Worm (Caenorhabditis elegans) whole organism, L1 larva: Measurements from ENCODE around the gene sul-1.

Experiments
- aha-1 ChIP-seq: fragments of 150-350 bp; optimal IDR thresholded peaks from 2 replicates; lab custom pipeline; 2014; ENCODE audit warnings: missing biosample characterization, missing genetic modification characterization
- aly-2 ChIP-seq: fragments of 150-350 bp; optimal IDR thresholded peaks from 2 replicates; lab custom pipeline; 2014; ENCODE audit warnings: missing biosample characterization, missing genetic modification characterization
- ama-1 ChIP-seq: fragments of 150-350 bp; optimal IDR thresholded peaks from 2 replicates; lab custom pipeline; 2014
- blmp-1 ChIP-seq: fragments of 150-350 bp; optimal IDR thresholded peaks from 2 replicates; lab custom pipeline; 2014; ENCODE audit warnings: missing biosample characterization, missing genetic modification characterization
- ceh-8 ChIP-seq: fragments of 200-800 bp; sonication (Bioruptor generic); optimal IDR thresholded peaks from 2 replicates; lab custom pipeline; 2018; ENCODE audit warnings: mild to moderate bottlenecking, missing genetic modification characterization, moderate library complexity, missing compliant biosample characterization
- ceh-82 ChIP-seq, 3 experiments: fragments of 150-350 bp in 1 of 3; sonication (generic microtip) in 2 of 3; optimal IDR thresholded peaks; 2 replicates each; lab custom pipeline; 2014 to 2017; ENCODE audit warnings: missing biosample characterization in 3 of 3, missing genetic modification characterization in 3 of 3
- ceh-90 ChIP-seq: sonication (generic microtip); optimal IDR thresholded peaks from 2 replicates; lab custom pipeline; 2016; ENCODE audit warnings: missing genetic modification characterization, missing compliant biosample characterization
- ces-1 ChIP-seq: fragments of 150-350 bp; optimal IDR thresholded peaks from 2 replicates; lab custom pipeline; 2014; ENCODE audit warnings: missing biosample characterization, missing genetic modification reagents, missing genetic modification characterization
- dpl-1 ChIP-seq, 3 experiments: fragments of 150-350 bp in 2 of 3; sonication (generic microtip) in 1 of 3; optimal IDR thresholded peaks; 2 replicates each; lab custom pipeline; 2014 to 2017; ENCODE audit warnings: missing biosample characterization in 3 of 3, missing genetic modification characterization in 3 of 3, missing genetic modification reagents in 3 of 3
- dsc-1 ChIP-seq: sonication (generic microtip); optimal IDR thresholded peaks from 2 replicates; lab custom pipeline; 2016; ENCODE audit warnings: mild to moderate bottlenecking, missing genetic modification characterization, missing compliant biosample characterization
- efl-1 ChIP-seq, 4 experiments: fragments of 150-350 bp; optimal IDR thresholded peaks in 3 of 4; peaks in 1 of 4; 1 replicate in 1 of 4; 2 replicates in 3 of 4; lab custom pipeline; 2014; ENCODE audit warnings: missing biosample characterization in 2 of 4, missing genetic modification characterization in 2 of 4, missing genetic modification reagents in 2 of 4
- egl-13 ChIP-seq: sonication (generic microtip); optimal IDR thresholded peaks from 2 replicates; lab custom pipeline; 2016; ENCODE audit warnings: missing genotype, missing genetic modification reagents, missing genetic modification characterization, missing compliant biosample characterization
- egl-27 ChIP-seq, 2 experiments: fragments of 150-350 bp in 1 of 2; sonication (generic microtip); optimal IDR thresholded peaks; 3 replicates each; lab custom pipeline; 2017 to 2018; ENCODE audit warnings: missing biosample characterization in 2 of 2, missing genetic modification characterization in 2 of 2, missing genetic modification reagents in 2 of 2
- elt-2 ChIP-seq: sonication (generic microtip); optimal IDR thresholded peaks from 2 replicates; lab custom pipeline; 2016; ENCODE audit warnings: missing genetic modification characterization, mild to moderate bottlenecking, inconsistent platforms, missing compliant biosample characterization, missing genetic modification reagents
- elt-3 ChIP-seq, 6 experiments: fragments of 150-350 bp in 1 of 6; sonication (generic microtip); optimal IDR thresholded peaks; 2 replicates each; lab custom pipeline; 2017 to 2018; ENCODE audit warnings: missing biosample characterization in 6 of 6, missing genetic modification characterization in 6 of 6, inconsistent platforms in 1 of 6
- ets-5 ChIP-seq: fragments of 200-800 bp; sonication (Bioruptor generic); IDR thresholded peaks from 2 replicates; pipeline ENCODE4 v1.3.6; 2022; ENCODE audit warnings: missing genetic modification characterization, missing compliant biosample characterization
- fkh-8 ChIP-seq: sonication (generic microtip); optimal IDR thresholded peaks from 2 replicates; lab custom pipeline; 2016; ENCODE audit warnings: mild to moderate bottlenecking, missing genetic modification characterization, missing compliant biosample characterization
- grh-1 ChIP-seq: fragments of 200-800 bp; sonication (Bioruptor generic); IDR thresholded peaks from 2 replicates; pipeline ENCODE4 v1.3.6; 2022; ENCODE audit warnings: missing genetic modification reagents, missing genetic modification characterization, missing compliant biosample characterization
- hpl-2 ChIP-seq: fragments of 150-350 bp; optimal IDR thresholded peaks from 2 replicates; lab custom pipeline; 2014; ENCODE audit warnings: missing biosample characterization, missing genetic modification reagents, missing genetic modification characterization
- isw-1 ChIP-seq: fragments of 200-800 bp; sonication (Bioruptor generic); IDR thresholded peaks from 2 replicates; pipeline ENCODE4 v1.3.6; 2022; ENCODE audit warnings: missing genetic modification characterization, missing compliant biosample characterization
- jun-1 ChIP-seq: fragments of 150-350 bp; optimal IDR thresholded peaks from 2 replicates; lab custom pipeline; 2014; ENCODE audit warnings: missing biosample characterization, missing genetic modification reagents, missing genetic modification characterization
- lin-14 ChIP-seq: fragments of 200-800 bp; sonication (Bioruptor generic); optimal IDR thresholded peaks from 2 replicates; lab custom pipeline; 2018; ENCODE audit warnings: mild to moderate bottlenecking, missing genetic modification characterization, moderate library complexity, missing compliant biosample characterization
- lin-15B ChIP-seq: fragments of 150-350 bp; sonication (generic microtip); optimal IDR thresholded peaks from 3 replicates; lab custom pipeline; 2014; ENCODE audit warnings: missing biosample characterization, missing genetic modification characterization
- lin-35 ChIP-seq, 2 experiments: fragments of 150-350 bp; optimal IDR thresholded peaks; 2 replicates each; lab custom pipeline; 2014; ENCODE audit warnings: missing biosample characterization in 2 of 2, missing genetic modification characterization in 2 of 2, missing genetic modification reagents in 2 of 2
- lin-39 ChIP-seq: fragments of 150-350 bp; optimal IDR thresholded peaks from 2 replicates; lab custom pipeline; 2014; ENCODE audit warnings: missing biosample characterization, missing genetic modification reagents, missing genetic modification characterization
- lir-3 ChIP-seq: sonication (generic microtip); optimal IDR thresholded peaks from 2 replicates; lab custom pipeline; 2016; ENCODE audit warnings: mild to moderate bottlenecking, missing genetic modification characterization, moderate library complexity, missing compliant biosample characterization; ENCODE audit not compliant: poor library complexity
- lsy-2 ChIP-seq, 2 experiments: fragments of 150-350 bp; optimal IDR thresholded peaks; 2 replicates each; lab custom pipeline; 2014; ENCODE audit warnings: missing biosample characterization in 2 of 2, missing genetic modification characterization in 2 of 2
- mab-9 ChIP-seq: fragments of 200-800 bp; sonication (Bioruptor generic); IDR thresholded peaks from 2 replicates; pipeline ENCODE4 v1.3.6; 2022; ENCODE audit warnings: missing genetic modification reagents, missing genetic modification characterization, missing compliant biosample characterization
- nhr-12 ChIP-seq: sonication (generic microtip); optimal IDR thresholded peaks from 2 replicates; lab custom pipeline; 2017; ENCODE audit warnings: missing biosample characterization, missing genetic modification characterization
- nhr-20 ChIP-seq: sonication (generic microtip); optimal IDR thresholded peaks from 2 replicates; lab custom pipeline; 2016; ENCODE audit warnings: mild to moderate bottlenecking, missing genetic modification characterization, missing compliant biosample characterization
- nhr-28 ChIP-seq: fragments of 150-350 bp; optimal IDR thresholded peaks from 2 replicates; lab custom pipeline; 2014; ENCODE audit warnings: missing biosample characterization, missing genetic modification characterization
- nhr-47 ChIP-seq: sonication (generic microtip); optimal IDR thresholded peaks from 2 replicates; lab custom pipeline; 2016; ENCODE audit warnings: mild to moderate bottlenecking, missing genetic modification characterization, moderate library complexity, missing compliant biosample characterization
- nhr-71 ChIP-seq: sonication (generic microtip); optimal IDR thresholded peaks from 2 replicates; lab custom pipeline; 2016; ENCODE audit warnings: mild to moderate bottlenecking, missing genetic modification characterization, moderate library complexity, missing compliant biosample characterization
- nhr-76 ChIP-seq: sonication (generic microtip); optimal IDR thresholded peaks from 2 replicates; lab custom pipeline; 2017; ENCODE audit warnings: missing biosample characterization, missing genetic modification characterization
- nhr-85 ChIP-seq: sonication (generic microtip); peaks from one replicate; lab custom pipeline; 2016; ENCODE audit warnings: missing genetic modification characterization, inconsistent platforms, missing compliant biosample characterization
- nhr-90 ChIP-seq: sonication (generic microtip); optimal IDR thresholded peaks from 2 replicates; lab custom pipeline; 2016; ENCODE audit warnings: mild to moderate bottlenecking, missing genetic modification characterization, missing compliant biosample characterization; ENCODE audit not compliant: poor library complexity
- pax-3 ChIP-seq: fragments of 200-800 bp; sonication (Bioruptor generic); optimal IDR thresholded peaks from 2 replicates; lab custom pipeline; 2018; ENCODE audit warnings: mild to moderate bottlenecking, missing genetic modification characterization, moderate library complexity, missing compliant biosample characterization
- pqm-1 ChIP-seq: sonication (generic microtip); optimal IDR thresholded peaks from 3 replicates; lab custom pipeline; 2017; ENCODE audit warnings: missing biosample characterization, missing genetic modification characterization
- rnt-1 ChIP-seq: sonication (generic microtip); optimal IDR thresholded peaks from 2 replicates; lab custom pipeline; 2016; ENCODE audit warnings: mild to moderate bottlenecking, missing genetic modification characterization, moderate library complexity, missing compliant biosample characterization
- skn-1 ChIP-seq: fragments of 150-350 bp; optimal IDR thresholded peaks from 2 replicates; lab custom pipeline; 2014; ENCODE audit warnings: missing biosample characterization, missing genetic modification characterization
- snpc-4 ChIP-seq: fragments of 150-350 bp; optimal IDR thresholded peaks from 2 replicates; lab custom pipeline; 2014; ENCODE audit warnings: missing biosample characterization, missing genetic modification characterization
- sptf-1 ChIP-seq: fragments of 150-350 bp; optimal IDR thresholded peaks from 2 replicates; lab custom pipeline; 2014; ENCODE audit warnings: missing biosample characterization, missing genetic modification characterization
- unc-86 ChIP-seq: sonication (generic microtip); optimal IDR thresholded peaks from 2 replicates; lab custom pipeline; 2016; ENCODE audit warnings: missing genetic modification characterization, missing compliant biosample characterization
- vab-15 ChIP-seq: sonication (generic microtip); optimal IDR thresholded peaks from 2 replicates; lab custom pipeline; 2017; ENCODE audit warnings: missing genotype, mild to moderate bottlenecking, missing genetic modification characterization, missing compliant biosample characterization
- xbp-1 ChIP-seq: sonication (generic microtip); optimal IDR thresholded peaks from 2 replicates; lab custom pipeline; 2016; ENCODE audit warnings: missing genetic modification characterization, missing compliant biosample characterization
- ztf-11 ChIP-seq, 2 experiments: sonication (generic microtip); optimal IDR thresholded peaks; 2 replicates each; lab custom pipeline; 2016 to 2017; ENCODE audit warnings: missing genetic modification characterization in 2 of 2, missing biosample characterization in 1 of 2, missing compliant biosample characterization in 1 of 2
- ztf-4 ChIP-seq: fragments of 150-350 bp; optimal IDR thresholded peaks from 2 replicates; lab custom pipeline; 2014; ENCODE audit warnings: missing biosample characterization, missing genetic modification characterization

sul-1 gene

DNA sequence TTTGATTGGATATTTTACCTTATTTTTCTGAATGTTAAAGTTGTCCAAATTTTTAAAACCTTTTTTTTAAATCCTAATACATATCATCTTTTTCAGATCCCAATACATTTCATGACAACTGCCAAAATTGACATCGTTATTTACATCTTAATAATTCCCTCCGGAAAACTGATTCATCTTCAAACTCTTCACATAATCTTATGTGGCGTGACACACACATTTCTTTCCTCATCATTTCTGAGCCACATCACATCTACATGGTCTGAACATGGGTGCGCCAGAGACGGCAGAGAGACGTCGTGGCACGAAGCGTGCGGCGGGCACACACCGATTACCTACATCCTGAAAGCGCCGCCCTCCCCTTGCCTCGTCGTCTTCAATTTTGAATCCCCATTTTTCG lies 18.2 kb downstream of the sul-1 start, which contains the start of gene tba-9:
tba-9 (plus strand) TSS at position 301 of the 400 bp plus-strand sequence.
- TF ChIP-seq egl-27 (tag; optimal IDR thresholded peaks at IDR 0.05; lab: Kevin White, UChicago), result no peak
- no peak for TF ChIP-seq nhr-90
- TF ChIP-seq xbp-1, result no peak
- no peak for TF ChIP-seq elt-3 (tag; optimal IDR thresholded peaks at IDR 0.05; lab: Kevin White, UChicago)
- TF ChIP-seq lin-14, result peak; percentile 16
- TF ChIP-seq fkh-8 (tag; lab: Kevin White, UChicago), result peak; percentile 28
- no peak for TF ChIP-seq lin-35 (GFP tag; optimal IDR thresholded peaks at IDR 0.05; lab: Kevin White, UChicago)
- no peak for TF ChIP-seq nhr-28 (tag; lab: Kevin White, UChicago)
- no peak for TF ChIP-seq ets-5 (GFP tag; lab: Robert Waterston, UW)
- TF ChIP-seq ces-1 (GFP tag; lab: Kevin White, UChicago), result no peak

DNA sequence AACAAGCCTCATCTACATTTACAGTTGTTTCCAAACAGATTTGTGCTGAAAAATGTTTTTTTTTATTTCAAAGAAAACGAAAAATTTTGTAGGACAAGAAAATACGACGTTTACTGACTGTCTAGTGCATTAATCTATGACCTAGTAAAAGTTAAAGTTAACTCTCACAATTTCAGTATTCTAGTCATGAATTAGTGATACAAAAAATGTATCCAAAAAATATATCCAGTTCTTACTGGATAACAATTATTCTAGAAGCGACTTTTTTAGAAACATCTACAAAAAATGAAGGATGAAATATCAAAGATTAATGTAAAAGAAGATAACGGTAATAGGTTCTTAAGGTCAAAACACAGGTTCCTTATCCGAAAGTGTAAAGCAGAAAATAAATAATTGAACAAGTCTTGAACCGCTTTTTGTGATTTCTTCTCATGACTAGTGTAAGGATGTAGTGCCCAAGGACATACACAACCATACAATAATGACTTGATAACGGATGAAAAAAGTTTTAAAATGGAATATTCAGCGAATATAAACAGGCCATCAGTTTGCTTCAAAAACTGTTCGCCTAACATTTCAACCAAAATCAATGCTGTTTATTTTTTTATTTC lies 20.1 kb downstream of the sul-1 start, which contains the start of gene pqn-37:
pqn-37 (minus strand) TSS at position 51 of the 611 bp plus-strand sequence.
- TF ChIP-seq sptf-1 (tag; lab: Kevin White, UChicago) (no peak), egl-27 (tag; optimal IDR thresholded peaks at IDR 0.05; lab: Kevin White, UChicago) (no peak), nhr-85 (tag; lab: Kevin White, UChicago) (peak; percentile 55), lin-14 (peak; percentile 17), isw-1 (GFP tag; lab: Robert Waterston, UW) (no peak), aly-2 (no peak), blmp-1 (tag; lab: Kevin White, UChicago) (no peak), nhr-71 (peak; percentile 42)
- TF ChIP-seq, all 84 proteins: peak for 3

DNA sequence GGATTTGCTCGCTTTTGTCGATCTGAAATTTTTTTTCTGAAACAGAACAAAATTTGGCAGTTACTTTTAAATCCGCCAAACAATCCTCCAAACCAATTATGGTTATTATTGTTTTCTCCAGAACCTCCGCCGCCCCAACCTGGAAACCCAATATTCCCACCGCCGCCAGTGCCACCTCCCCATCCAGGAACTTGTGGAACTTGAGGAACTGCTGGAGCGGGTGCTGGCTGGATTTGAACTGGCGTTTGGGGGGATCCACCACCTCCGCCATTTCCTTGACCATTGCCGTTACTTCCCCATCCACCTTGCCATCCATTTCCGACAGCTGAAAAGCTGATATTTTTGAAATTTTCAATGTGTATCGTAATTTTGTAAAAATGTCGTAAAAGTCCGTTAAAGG lies 22.9 kb downstream of the sul-1 start:
- no peak for TF ChIP-seq nhr-76 (tag; lab: Kevin White, UChicago)
- no peak for TF ChIP-seq nhr-85 (tag; lab: Kevin White, UChicago)
- no peak for TF ChIP-seq dpl-1 (GFP tag; optimal IDR thresholded peaks at IDR 0.05; lab: Kevin White, UChicago)
- TF ChIP-seq jun-1 (tag; lab: Kevin White, UChicago), result no peak
- TF ChIP-seq dsc-1, result no peak
- no peak for TF ChIP-seq pax-3
- no peak for TF ChIP-seq vab-15
- no peak for TF ChIP-seq elt-2 (tag; lab: Kevin White, UChicago)
- no peak for TF ChIP-seq xbp-1
- no peak for TF ChIP-seq ceh-82 (tag; optimal IDR thresholded peaks at IDR 0.05; lab: Kevin White, UChicago)

DNA sequence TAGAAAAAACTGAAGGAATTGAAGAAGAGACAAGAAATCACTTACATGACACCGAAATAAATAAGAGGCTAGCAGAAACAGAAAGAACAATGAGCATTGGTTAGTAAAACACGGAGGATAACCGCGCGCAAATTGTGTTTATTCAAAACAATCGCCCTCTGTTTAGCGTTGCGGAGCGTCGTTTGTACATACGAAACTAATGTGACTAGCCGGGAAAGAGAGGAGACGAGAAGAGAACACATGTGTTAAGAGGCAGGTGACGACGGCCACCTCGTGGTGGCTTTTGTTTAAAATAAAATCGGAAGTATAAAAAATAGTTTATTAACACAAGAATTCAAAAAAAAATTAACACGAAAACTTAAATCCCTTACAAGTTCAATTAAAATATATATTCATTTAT lies 24.9 kb downstream of the sul-1 start, which contains the start of gene F40F4.7:
F40F4.7 (minus strand) TSS at position 122 of the 400 bp plus-strand sequence.
- TF ChIP-seq ceh-8 (GFP tag; lab: Kevin White, UChicago), result no peak
- TF ChIP-seq hpl-2 (GFP tag; lab: Kevin White, UChicago), result no peak
- TF ChIP-seq unc-86 (tag; lab: Kevin White, UChicago), result no peak
- TF ChIP-seq grh-1 (GFP tag; lab: Robert Waterston, UW), result no peak
- no peak for TF ChIP-seq mab-9 (GFP tag; lab: Robert Waterston, UW)
- TF ChIP-seq ama-1 (lab: Kevin White, UChicago), result no peak
- TF ChIP-seq rnt-1, result peak; percentile 70
- no peak for TF ChIP-seq ceh-90
- peak; percentile 83 for TF ChIP-seq nhr-20 (tag; lab: Kevin White, UChicago)
- TF ChIP-seq nhr-47, result peak; percentile 60
- no peak for TF ChIP-seq lir-3
- no peak for TF ChIP-seq pqm-1 (tag; lab: Kevin White, UChicago)
- TF ChIP-seq egl-13 (tag; lab: Kevin White, UChicago), result no peak
- TF ChIP-seq lin-15B (tag; lab: Kevin White, UChicago), result no peak
- no peak for TF ChIP-seq snpc-4 (tag; lab: Kevin White, UChicago)
- no peak for TF ChIP-seq nhr-12
- TF ChIP-seq ztf-4 (tag; lab: Kevin White, UChicago), result peak; percentile 40
- no peak for TF ChIP-seq ztf-11 (tag; optimal IDR thresholded peaks at IDR 0.05; lab: Kevin White, UChicago)
- TF ChIP-seq skn-1, result peak; percentile 43
- TF ChIP-seq aha-1 (tag; lab: Kevin White, UChicago), result no peak
- no peak for TF ChIP-seq lin-39 (tag; lab: Kevin White, UChicago)
- peak in 1 of 2 experiments; percentile 73 for TF ChIP-seq lsy-2 (tag; optimal IDR thresholded peaks at IDR 0.05; lab: Kevin White, UChicago)
- TF ChIP-seq nhr-85 (tag; lab: Kevin White, UChicago), result peak; percentile 59
- TF ChIP-seq efl-1 (optimal IDR thresholded peaks at IDR 0.05; lab: Kevin White, UChicago), result peak in 1 of 2 experiments; percentile 36
- peak in 1 of 2 experiments; percentile 10 for TF ChIP-seq efl-1 (GFP tag; optimal IDR thresholded peaks at IDR 0.05 in 1 of 2; lab: Kevin White, UChicago)
- TF ChIP-seq aly-2, result no peak
